Worm (Caenorhabditis elegans): ENCODE measurements around the gene F13H8.3.

Gene F13H8.3

ce11 chrII:6263685-6264084 lies at the start of gene F13H8.3:
Gene F13H8.3 (plus strand): TSS chrII:6263985.
- TF ChIP-seq dao-5 (tag; optimal IDR thresholded peaks at IDR 0.05) = no peak
- TF ChIP-seq him-1 (tag; optimal IDR thresholded peaks at IDR 0.05) = no peak
- no peak for TF ChIP-seq W03F9.2 (tag; optimal IDR thresholded peaks at IDR 0.05)

DNA sequence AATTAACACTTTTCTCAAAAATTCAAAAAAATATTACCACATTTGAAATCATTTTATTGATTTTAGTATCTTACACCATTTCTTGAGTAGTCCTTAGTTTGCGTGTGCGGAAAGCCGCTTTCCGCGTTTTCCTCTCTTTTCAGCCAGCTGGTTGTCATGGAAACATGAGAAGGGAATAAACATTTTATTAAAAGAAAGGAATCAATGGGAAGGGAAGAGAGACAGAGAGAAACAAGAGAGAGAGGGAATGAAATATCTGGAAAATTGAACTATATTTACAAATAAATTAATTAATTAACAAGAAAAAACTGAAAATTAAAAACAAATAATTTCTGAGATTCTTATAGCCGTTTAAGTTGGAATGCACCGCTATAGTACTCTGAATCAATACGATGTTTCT lies 44.4 kb upstream of the F13H8.3 start, which contains the start of gene mks-2:
mks-2 (minus strand) TSS at position 101 of the 400 bp plus-strand sequence.
- no peak for TF ChIP-seq him-1 (tag; optimal IDR thresholded peaks at IDR 0.05)
- TF ChIP-seq W03F9.2 (tag; optimal IDR thresholded peaks at IDR 0.05) = no peak

- TF ChIP-seq W03F9.2 (tag; optimal IDR thresholded peaks at IDR 0.05) (no peak), dao-5 (tag; optimal IDR thresholded peaks at IDR 0.05) (no peak), him-1 (tag; optimal IDR thresholded peaks at IDR 0.05) (no peak)
Measured at ce11 chrII:6221470-6221869, 42.3 kb upstream of the F13H8.3 start.

ce11 chrII:6222558-6222957 lies 41.2 kb upstream of the F13H8.3 start, which contains the start of gene C30B5.6:
Gene C30B5.6 (minus strand): TSS chrII:6222658.
- no peak for TF ChIP-seq dao-5 (tag; optimal IDR thresholded peaks at IDR 0.05)
- TF ChIP-seq W03F9.2 (tag; optimal IDR thresholded peaks at IDR 0.05) = no peak
- no peak for TF ChIP-seq him-1 (tag; optimal IDR thresholded peaks at IDR 0.05)

ce11 chrII:6223755-6224154 lies 40.0 kb upstream of the F13H8.3 start:
- no peak for TF ChIP-seq dao-5 (tag; optimal IDR thresholded peaks at IDR 0.05)
- TF ChIP-seq him-1 (tag; optimal IDR thresholded peaks at IDR 0.05) = no peak
- no peak for TF ChIP-seq W03F9.2 (tag; optimal IDR thresholded peaks at IDR 0.05)

- TF ChIP-seq W03F9.2 (tag; optimal IDR thresholded peaks at IDR 0.05) (no peak), dao-5 (tag; optimal IDR thresholded peaks at IDR 0.05) (no peak), him-1 (tag; optimal IDR thresholded peaks at IDR 0.05) (no peak)
Measured at ce11 chrII:6226995-6227394, 36.8 kb upstream of the F13H8.3 start, which contains the start of gene srsy-2. Gene srsy-2 (minus strand): TSS chrII:6227095.

- no peak for TF ChIP-seq him-1 (tag; optimal IDR thresholded peaks at IDR 0.05)
- TF ChIP-seq W03F9.2 (tag; optimal IDR thresholded peaks at IDR 0.05) = no peak
- no peak for TF ChIP-seq dao-5 (tag; optimal IDR thresholded peaks at IDR 0.05)
Measured at ce11 chrII:6230116-6230515, 33.7 kb upstream of the F13H8.3 start.

- TF ChIP-seq him-1 (tag; optimal IDR thresholded peaks at IDR 0.05) (no peak), dao-5 (tag; optimal IDR thresholded peaks at IDR 0.05) (no peak), W03F9.2 (tag; optimal IDR thresholded peaks at IDR 0.05) (no peak)
Measured at ce11 chrII:6235432-6236092, 28.2 kb upstream of the F13H8.3 start, which contains the start of gene T24H7.9. Gene T24H7.9 (minus strand): TSS chrII:6235505.

DNA sequence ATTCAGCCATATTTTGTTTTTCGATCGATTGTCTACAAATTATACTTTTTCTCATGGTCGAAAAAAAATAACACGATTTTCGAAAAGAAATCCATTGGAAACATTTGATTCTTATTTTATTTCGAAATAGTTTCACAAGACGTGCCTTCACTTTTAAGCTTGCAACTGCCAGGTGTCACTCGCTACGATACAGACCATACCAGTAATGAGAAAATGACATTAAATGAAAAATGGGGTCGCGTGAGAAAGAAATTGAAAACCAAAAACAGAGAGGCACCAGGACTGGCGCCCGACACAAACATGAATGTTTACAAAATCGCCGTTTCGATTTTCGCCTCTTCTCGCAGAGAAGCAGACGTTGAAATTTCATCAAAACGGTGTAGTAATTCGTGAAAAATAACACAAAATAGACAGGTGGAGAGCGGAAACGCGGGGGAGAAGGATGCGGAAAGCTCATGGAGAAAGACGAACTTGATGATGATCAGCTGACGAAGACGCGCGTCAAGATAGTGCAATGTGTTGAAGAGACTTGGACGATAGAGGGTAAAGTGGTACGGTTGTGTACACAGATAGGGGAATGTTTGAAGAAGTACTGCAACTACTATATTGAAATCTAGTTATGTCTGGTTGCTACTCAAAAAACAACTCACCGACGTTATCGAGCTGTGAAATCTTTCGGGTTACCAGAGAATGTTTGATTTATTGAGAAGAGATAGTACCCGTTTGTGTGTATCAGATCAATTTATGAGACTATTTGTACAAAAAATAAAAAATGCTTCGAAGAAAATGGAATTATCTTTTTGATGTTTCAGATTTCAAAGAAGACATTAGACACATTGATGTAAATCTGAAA lies 27.5 kb upstream of the F13H8.3 start:
- TF ChIP-seq him-1 (tag; optimal IDR thresholded peaks at IDR 0.05) (no peak), dao-5 (tag; optimal IDR thresholded peaks at IDR 0.05) (no peak), W03F9.2 (tag; optimal IDR thresholded peaks at IDR 0.05) (no peak)

DNA sequence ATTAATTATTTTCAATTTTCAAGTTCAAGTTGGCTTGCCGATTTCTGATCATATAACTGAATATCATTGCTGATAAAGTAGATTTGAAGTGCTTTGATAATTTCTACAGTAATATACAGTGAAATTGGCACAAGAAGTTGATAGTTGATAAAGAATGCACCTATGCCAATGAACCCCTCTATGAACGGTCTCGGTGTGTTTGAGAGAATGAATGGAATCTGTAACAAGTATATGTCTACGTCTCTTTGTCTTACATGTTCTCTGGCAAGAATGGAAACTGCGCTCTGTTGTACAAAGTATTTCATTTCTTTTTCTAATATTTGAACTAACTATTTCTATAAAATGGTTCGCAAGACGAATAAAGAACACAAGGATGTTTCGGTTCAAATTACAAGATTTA lies 22.0 kb upstream of the F13H8.3 start, which contains the start of gene T24H7.8:
T24H7.8 (plus strand) TSS at position 301 of the 400 bp plus-strand sequence.
- no peak for TF ChIP-seq W03F9.2 (tag; optimal IDR thresholded peaks at IDR 0.05)
- no peak for TF ChIP-seq dao-5 (tag; optimal IDR thresholded peaks at IDR 0.05)
- TF ChIP-seq him-1 (tag; optimal IDR thresholded peaks at IDR 0.05) = no peak

ce11 chrII:6244171-6244570 lies 19.6 kb upstream of the F13H8.3 start, which contains the start of gene tat-4:
Gene tat-4 (minus strand): TSS chrII:6244287.
- TF ChIP-seq him-1 (tag; optimal IDR thresholded peaks at IDR 0.05) (no peak), dao-5 (tag; optimal IDR thresholded peaks at IDR 0.05) (no peak), W03F9.2 (tag; optimal IDR thresholded peaks at IDR 0.05) (no peak)

- no peak for TF ChIP-seq him-1 (tag; optimal IDR thresholded peaks at IDR 0.05)
- no peak for TF ChIP-seq W03F9.2 (tag; optimal IDR thresholded peaks at IDR 0.05)
- TF ChIP-seq dao-5 (tag; optimal IDR thresholded peaks at IDR 0.05) = no peak
Measured at ce11 chrII:6245199-6245702, 18.5 kb upstream of the F13H8.3 start, which contains the start of gene blos-4. Gene blos-4 (plus strand): TSS chrII:6245249.

- no peak for TF ChIP-seq him-1 (tag; optimal IDR thresholded peaks at IDR 0.05)
- TF ChIP-seq W03F9.2 (tag; optimal IDR thresholded peaks at IDR 0.05) = no peak
- TF ChIP-seq dao-5 (tag; optimal IDR thresholded peaks at IDR 0.05) = no peak
Measured at ce11 chrII:6246054-6246453, 17.7 kb upstream of the F13H8.3 start, which contains the start of gene lelo-1. Gene lelo-1 (plus strand): TSS chrII:6246354.
